Worm (Caenorhabditis elegans) whole organism, mixed stage, embryonic: Measurements from ENCODE around the gene C10G8.3.

Source experiments
- M03D4.4 ChIP-seq: sonication (generic microtip); optimal IDR thresholded peaks from 2 replicates; lab custom pipeline; 2017; ENCODE audit warnings: mild to moderate bottlenecking, missing genetic modification characterization, missing compliant biosample characterization
- bed-3 ChIP-seq: fragments of 200-800 bp; sonication (Bioruptor generic); optimal IDR thresholded peaks from 3 replicates; lab custom pipeline; 2018; ENCODE audit warnings: mild to moderate bottlenecking, missing genetic modification characterization, moderate library complexity, missing compliant biosample characterization
- blmp-1 ChIP-seq: fragments of 150-350 bp; optimal IDR thresholded peaks from 2 replicates; lab custom pipeline; 2014; ENCODE audit warnings: missing biosample characterization, missing genetic modification characterization
- ceh-39 ChIP-seq: fragments of 150-350 bp; optimal IDR thresholded peaks from 2 replicates; lab custom pipeline; 2014; ENCODE audit warnings: missing biosample characterization, missing genetic modification characterization
- ceh-43 ChIP-seq: fragments of 200-800 bp; sonication (Bioruptor generic); optimal IDR thresholded peaks from 2 replicates; lab custom pipeline; 2018; ENCODE audit warnings: mild to moderate bottlenecking, missing genetic modification characterization, moderate library complexity, missing compliant biosample characterization
- ces-1 ChIP-seq: fragments of 150-350 bp; optimal IDR thresholded peaks from 2 replicates; lab custom pipeline; 2014; ENCODE audit warnings: missing biosample characterization, missing genetic modification reagents, missing genetic modification characterization
- cnd-1 ChIP-seq: fragments of 200-800 bp; sonication (Bioruptor generic); optimal IDR thresholded peaks from 2 replicates; lab custom pipeline; 2018; ENCODE audit warnings: mild to moderate bottlenecking, missing genetic modification characterization, missing compliant biosample characterization
- drap-1 ChIP-seq: fragments of 200-800 bp; sonication (Bioruptor generic); optimal IDR thresholded peaks from 3 replicates; lab custom pipeline; 2018; ENCODE audit warnings: mild to moderate bottlenecking, missing genetic modification characterization, missing compliant biosample characterization
- elt-1 ChIP-seq: sonication (generic microtip); optimal IDR thresholded peaks from 2 replicates; lab custom pipeline; 2017; ENCODE audit warnings: missing genetic modification characterization, mild to moderate bottlenecking, missing compliant biosample characterization, antibody characterized with exemption, moderate library complexity, borderline replicate concordance; ENCODE audit not compliant: insufficient read depth
- elt-3 ChIP-seq: fragments of 150-350 bp; optimal IDR thresholded peaks from 2 replicates; lab custom pipeline; 2014; ENCODE audit warnings: missing biosample characterization, missing genetic modification characterization
- flh-1 ChIP-seq: fragments of 200-800 bp; sonication (Bioruptor generic); optimal IDR thresholded peaks from 2 replicates; lab custom pipeline; 2018; ENCODE audit warnings: mild to moderate bottlenecking, missing genetic modification characterization, moderate library complexity, missing compliant biosample characterization
- ham-2 ChIP-seq: fragments of 200-800 bp; sonication (Bioruptor generic); optimal IDR thresholded peaks from 2 replicates; lab custom pipeline; 2018; ENCODE audit warnings: mild to moderate bottlenecking, missing genetic modification characterization, missing compliant biosample characterization
- hlh-1 ChIP-seq: fragments of 150-350 bp; optimal IDR thresholded peaks from 2 replicates; lab custom pipeline; 2014; ENCODE audit warnings: missing biosample characterization, missing genetic modification reagents, missing genetic modification characterization
- lin-13 ChIP-seq: fragments of 150-350 bp; optimal IDR thresholded peaks from 2 replicates; lab custom pipeline; 2014; ENCODE audit warnings: missing biosample characterization, missing genetic modification characterization
- lin-32 ChIP-seq: fragments of 200-800 bp; sonication (Bioruptor generic); optimal IDR thresholded peaks from 2 replicates; lab custom pipeline; 2018; ENCODE audit warnings: mild to moderate bottlenecking, missing genetic modification characterization, missing compliant biosample characterization
- lsy-2 ChIP-seq: fragments of 150-350 bp; optimal IDR thresholded peaks from 2 replicates; lab custom pipeline; 2014; ENCODE audit warnings: missing biosample characterization, missing genetic modification characterization
- mab-5 ChIP-seq: fragments of 150-350 bp; optimal IDR thresholded peaks from 2 replicates; lab custom pipeline; 2014; ENCODE audit warnings: missing biosample characterization, missing genetic modification characterization
- mep-1 ChIP-seq: fragments of 150-350 bp; optimal IDR thresholded peaks from 2 replicates; lab custom pipeline; 2017; ENCODE audit warnings: missing biosample characterization, missing genetic modification reagents, missing genetic modification characterization, inconsistent platforms
- mls-2 ChIP-seq: sonication (generic microtip); optimal IDR thresholded peaks from 2 replicates; lab custom pipeline; 2016; ENCODE audit warnings: mild to moderate bottlenecking, missing genetic modification characterization, moderate library complexity, missing compliant biosample characterization
- nhr-12 ChIP-seq: fragments of 150-350 bp; optimal IDR thresholded peaks from 2 replicates; lab custom pipeline; 2014; ENCODE audit warnings: missing biosample characterization, missing genetic modification characterization
- nhr-2 ChIP-seq: fragments of 150-350 bp; optimal IDR thresholded peaks from 2 replicates; lab custom pipeline; 2014; ENCODE audit warnings: missing biosample characterization, missing genetic modification characterization
- nhr-237 ChIP-seq: fragments of 150-350 bp; optimal IDR thresholded peaks from 2 replicates; lab custom pipeline; 2014; ENCODE audit warnings: missing biosample characterization, missing genetic modification characterization
- nhr-28 ChIP-seq: fragments of 150-350 bp; optimal IDR thresholded peaks from 2 replicates; lab custom pipeline; 2014; ENCODE audit warnings: missing biosample characterization, missing genetic modification characterization
- nhr-76 ChIP-seq: sonication (generic microtip); optimal IDR thresholded peaks from 2 replicates; lab custom pipeline; 2017; ENCODE audit warnings: missing biosample characterization, missing genetic modification characterization
- pha-4 ChIP-seq: fragments of 150-350 bp; optimal IDR thresholded peaks from 2 replicates; lab custom pipeline; 2018; ENCODE audit warnings: missing biosample characterization, missing genetic modification reagents, missing genetic modification characterization
- sem-2 ChIP-seq: fragments of 200-800 bp; sonication (Bioruptor generic); optimal IDR thresholded peaks from 2 replicates; lab custom pipeline; 2018; ENCODE audit warnings: mild to moderate bottlenecking, missing genetic modification characterization, missing compliant biosample characterization
- snpc-4 ChIP-seq: fragments of 150-350 bp; optimal IDR thresholded peaks from 2 replicates; lab custom pipeline; 2014; ENCODE audit warnings: missing biosample characterization, missing genetic modification characterization
- sptf-1 ChIP-seq: sonication (generic microtip); optimal IDR thresholded peaks from 2 replicates; lab custom pipeline; 2017; ENCODE audit warnings: mild to moderate bottlenecking, missing genetic modification characterization, moderate library complexity, missing compliant biosample characterization
- tbx-8 ChIP-seq: fragments of 200-800 bp; sonication (Bioruptor generic); optimal IDR thresholded peaks from 2 replicates; lab custom pipeline; 2018; ENCODE audit warnings: mild to moderate bottlenecking, missing genetic modification characterization, moderate library complexity, missing compliant biosample characterization
- unc-120 ChIP-seq: sonication (generic microtip); optimal IDR thresholded peaks from 2 replicates; lab custom pipeline; 2017; ENCODE audit warnings: missing genetic modification characterization, missing compliant biosample characterization; ENCODE audit not compliant: poor library complexity, severe bottlenecking
- unc-39 ChIP-seq: fragments of 150-350 bp; optimal IDR thresholded peaks from 2 replicates; lab custom pipeline; 2014; ENCODE audit warnings: missing biosample characterization, missing genetic modification characterization
- unc-62 ChIP-seq: fragments of 150-350 bp; optimal IDR thresholded peaks from 2 replicates; lab custom pipeline; 2014; ENCODE audit warnings: missing biosample characterization, missing genetic modification reagents, missing genetic modification characterization
- zip-8 ChIP-seq: fragments of 150-350 bp; optimal IDR thresholded peaks from 2 replicates; lab custom pipeline; 2014; ENCODE audit warnings: missing biosample characterization, missing genetic modification characterization
- ztf-11 ChIP-seq: fragments of 150-350 bp; optimal IDR thresholded peaks from 2 replicates; lab custom pipeline; 2014; ENCODE audit warnings: missing biosample characterization, missing genetic modification characterization

Gene C10G8.3

ce11 chrV:5272034-5272433 lies 40.5 kb upstream of the C10G8.3 start:
- TF ChIP-seq lin-32 (GFP tag; lab: Kevin White, UChicago), result no peak
- TF ChIP-seq M03D4.4 (tag; lab: Kevin White, UChicago), result no peak
- TF ChIP-seq nhr-28 (tag; lab: Kevin White, UChicago), result no peak
- no peak for TF ChIP-seq lin-13 (tag; lab: Kevin White, UChicago)
- TF ChIP-seq unc-120 (tag; lab: Kevin White, UChicago), result no peak

ce11 chrV:5272619-5273074 lies 39.9 kb upstream of the C10G8.3 start:
- TF ChIP-seq ceh-39 (no peak), drap-1 (no peak), unc-120 (tag; lab: Kevin White, UChicago) (peak; percentile 71), unc-62 (GFP tag; lab: Kevin White, UChicago) (peak; percentile 66), nhr-237 (tag; lab: Kevin White, UChicago) (no peak), hlh-1 (tag; lab: Kevin White, UChicago) (peak; percentile 63), elt-3 (tag; lab: Kevin White, UChicago) (peak; percentile 16), nhr-12 (tag; lab: Kevin White, UChicago) (no peak), snpc-4 (tag; lab: Kevin White, UChicago) (no peak)
- TF ChIP-seq, all 35 proteins: peak for 4

- TF ChIP-seq tbx-8 (GFP tag; lab: Kevin White, UChicago), result no peak
- TF ChIP-seq cnd-1 (tag; lab: Kevin White, UChicago), result no peak
- no peak for TF ChIP-seq nhr-76
- TF ChIP-seq ceh-39, result no peak
- TF ChIP-seq elt-1 (tag; lab: Kevin White, UChicago), result no peak
- no peak for TF ChIP-seq mls-2
- no peak for TF ChIP-seq bed-3
- no peak for TF ChIP-seq sem-2
- no peak for TF ChIP-seq unc-62 (GFP tag; lab: Kevin White, UChicago)
- TF ChIP-seq ztf-11 (tag; lab: Kevin White, UChicago), result no peak
- no peak for TF ChIP-seq nhr-12 (tag; lab: Kevin White, UChicago)
- no peak for TF ChIP-seq elt-3 (tag; lab: Kevin White, UChicago)
- no peak for TF ChIP-seq nhr-237 (tag; lab: Kevin White, UChicago)
- TF ChIP-seq sptf-1, result no peak
- no peak for TF ChIP-seq flh-1
These were observed 39.3 kb upstream of the C10G8.3 start for ce11 chrV:5273241-5273640.

ce11 chrV:5273770-5274169 lies 38.8 kb upstream of the C10G8.3 start, which contains the start of gene natc-2:
Gene natc-2, plus strand, starts transcription at chrV:5274070.
- TF ChIP-seq ceh-43 (GFP tag; lab: Kevin White, UChicago) (no peak), drap-1 (no peak), unc-39 (tag; lab: Kevin White, UChicago) (no peak), mab-5 (tag; lab: Kevin White, UChicago) (no peak), pha-4 (tag; lab: Kevin White, UChicago) (no peak), sem-2 (no peak), mls-2 (no peak)

- TF ChIP-seq sem-2 (no peak), mab-5 (tag; lab: Kevin White, UChicago) (no peak), ztf-11 (tag; lab: Kevin White, UChicago) (no peak), unc-39 (tag; lab: Kevin White, UChicago) (no peak), blmp-1 (tag; lab: Kevin White, UChicago) (no peak), lin-13 (tag; lab: Kevin White, UChicago) (peak; percentile 40), lin-32 (GFP tag; lab: Kevin White, UChicago) (no peak), nhr-28 (tag; lab: Kevin White, UChicago) (no peak), nhr-237 (tag; lab: Kevin White, UChicago) (no peak), ham-2 (no peak), drap-1 (no peak), nhr-76 (no peak), zip-8 (tag; lab: Kevin White, UChicago) (no peak), bed-3 (peak; percentile 8), ceh-43 (GFP tag; lab: Kevin White, UChicago) (no peak), mls-2 (no peak), nhr-12 (tag; lab: Kevin White, UChicago) (no peak), M03D4.4 (tag; lab: Kevin White, UChicago) (peak; percentile 37), tbx-8 (GFP tag; lab: Kevin White, UChicago) (no peak), cnd-1 (tag; lab: Kevin White, UChicago) (no peak), unc-62 (GFP tag; lab: Kevin White, UChicago) (no peak), hlh-1 (tag; lab: Kevin White, UChicago) (no peak), ces-1 (GFP tag; lab: Kevin White, UChicago) (peak; percentile 23), mep-1 (tag; lab: Kevin White, UChicago) (no peak), elt-3 (tag; lab: Kevin White, UChicago) (no peak), sptf-1 (peak; percentile 11), unc-120 (tag; lab: Kevin White, UChicago) (no peak), elt-1 (tag; lab: Kevin White, UChicago) (no peak), nhr-2 (tag; lab: Kevin White, UChicago) (no peak), lsy-2 (peak; percentile 6)
These were observed 37.6 kb upstream of the C10G8.3 start for ce11 chrV:5274974-5275373.
